Fruit fly (Drosophila melanogaster) whole organism, embryonic: ENCODE measurements around the gene CG32845.

Experiments used
- C15 ChIP-seq: fragments of 200-800 bp; sonication (Bioruptor generic); IDR thresholded peaks from 3 replicates; pipeline ENCODE4 v1.3.6; 2022; ENCODE audit warnings: missing biosample characterization, missing genetic modification characterization
- CG10321 ChIP-seq: fragments of 200-800 bp; sonication (Bioruptor generic); IDR thresholded peaks from 2 replicates; pipeline ENCODE4 v1.3.6; 2022; ENCODE audit warnings: missing biosample characterization, missing genetic modification characterization
- CG11398 ChIP-seq: fragments of 200-800 bp; sonication (Bioruptor generic); optimal IDR thresholded peaks from 2 replicates; lab custom pipeline; 2016; ENCODE audit warnings: missing biosample characterization, missing genetic modification characterization
- CG11723 ChIP-seq: fragments of 200-800 bp; sonication (Bioruptor generic); optimal IDR thresholded peaks from 2 replicates; lab custom pipeline; 2017; ENCODE audit warnings: missing biosample characterization, mild to moderate bottlenecking, missing genetic modification characterization
- CG12744 ChIP-seq: fragments of 200-800 bp; sonication (Bioruptor generic); optimal IDR thresholded peaks from 2 replicates; lab custom pipeline; 2016; ENCODE audit warnings: missing biosample characterization, missing genetic modification characterization
- CG13424 ChIP-seq: fragments of 200-800 bp; sonication (Bioruptor generic); optimal IDR thresholded peaks from 2 replicates; lab custom pipeline; 2019; ENCODE audit warnings: missing biosample characterization, mild to moderate bottlenecking, missing genetic modification characterization, moderate library complexity
- CG13624 ChIP-seq: fragments of 200-800 bp; sonication (Bioruptor generic); optimal IDR thresholded peaks from 2 replicates; lab custom pipeline; 2016; ENCODE audit warnings: missing biosample characterization, missing genetic modification characterization
- CG14050 ChIP-seq: fragments of 200-800 bp; sonication (Bioruptor generic); IDR thresholded peaks from 3 replicates; pipeline ENCODE4 v1.3.6; 2022; ENCODE audit warnings: missing biosample characterization, missing genetic modification characterization
- CG1647 ChIP-seq: fragments of 200-800 bp; sonication (Bioruptor generic); optimal IDR thresholded peaks from 3 replicates; lab custom pipeline; 2016; ENCODE audit warnings: missing biosample characterization, missing genetic modification characterization
- CG1832 ChIP-seq: fragments of 200-800 bp; sonication (Bioruptor generic); optimal IDR thresholded peaks from 2 replicates; lab custom pipeline; 2017; ENCODE audit warnings: missing biosample characterization, mild to moderate bottlenecking, missing genetic modification characterization, inconsistent platforms
- CG2120 ChIP-seq: fragments of 200-800 bp; sonication (Bioruptor generic); optimal IDR thresholded peaks from 3 replicates; lab custom pipeline; 2016; ENCODE audit warnings: missing biosample characterization, missing genetic modification characterization
- CG30403 ChIP-seq: fragments of 200-800 bp; sonication (Bioruptor generic); optimal IDR thresholded peaks from 3 replicates; lab custom pipeline; 2016; ENCODE audit warnings: missing biosample characterization, missing genetic modification characterization
- CG31441 ChIP-seq: fragments of 200-800 bp; sonication (Bioruptor generic); IDR thresholded peaks from 2 replicates; pipeline ENCODE4 v1.3.6; 2022; ENCODE audit warnings: missing biosample characterization, missing genetic modification characterization
- CG32532 ChIP-seq: fragments of 200-800 bp; sonication (Bioruptor generic); IDR thresholded peaks from 2 replicates; pipeline ENCODE4 v1.3.6; 2022; ENCODE audit warnings: missing biosample characterization, missing genetic modification characterization
- CG42726 ChIP-seq: fragments of 200-800 bp; sonication (Bioruptor generic); IDR thresholded peaks from 2 replicates; pipeline ENCODE4 v1.3.6; 2022; ENCODE audit warnings: missing biosample characterization, missing genetic modification characterization; ENCODE audit not compliant: partially characterized antibody
- CG6272 ChIP-seq: fragments of 200-800 bp; sonication (Bioruptor generic); IDR thresholded peaks from 2 replicates; pipeline ENCODE4 v1.3.6; 2022; ENCODE audit warnings: missing biosample characterization, missing genetic modification characterization
- CG7357 ChIP-seq: fragments of 200-800 bp; sonication (Bioruptor generic); IDR thresholded peaks from 3 replicates; pipeline ENCODE4 v1.3.6; 2022; ENCODE audit warnings: missing biosample characterization, missing genetic modification characterization
- CG8359 ChIP-seq: fragments of 200-800 bp; sonication (Bioruptor generic); optimal IDR thresholded peaks from 2 replicates; lab custom pipeline; 2017; ENCODE audit warnings: missing biosample characterization, mild to moderate bottlenecking, missing genetic modification characterization, borderline replicate concordance
- CG9817 ChIP-seq: fragments of 200-800 bp; sonication (Bioruptor generic); optimal IDR thresholded peaks from 2 replicates; lab custom pipeline; 2018; ENCODE audit warnings: missing biosample characterization, mild to moderate bottlenecking, missing genetic modification characterization, moderate library complexity
- CTCF ChIP-seq: fragments of 200-800 bp; sonication (Bioruptor generic); optimal IDR thresholded peaks from 2 replicates; lab custom pipeline; 2017; ENCODE audit warnings: missing biosample characterization, mild to moderate bottlenecking, missing genetic modification characterization, moderate library complexity
- D19A ChIP-seq: fragments of 200-800 bp; optimal IDR thresholded peaks from 3 replicates; lab custom pipeline; 2019; ENCODE audit warnings: missing biosample characterization, mild to moderate bottlenecking, missing genetic modification characterization, moderate library complexity
- Hey ChIP-seq: fragments of 200-800 bp; sonication (Bioruptor generic); optimal IDR thresholded peaks from 3 replicates; lab custom pipeline; 2018; ENCODE audit warnings: missing biosample characterization, mild to moderate bottlenecking, missing genetic modification characterization
- Mad ChIP-seq: fragments of 200-800 bp; sonication (Bioruptor generic); optimal IDR thresholded peaks from 2 replicates; lab custom pipeline; 2016; ENCODE audit warnings: missing biosample characterization, missing genetic modification characterization
- Mes4 ChIP-seq: fragments of 200-800 bp; sonication (Bioruptor generic); optimal IDR thresholded peaks from 2 replicates; lab custom pipeline; 2016; ENCODE audit warnings: missing biosample characterization, missing genetic modification characterization
- Myb ChIP-seq: fragments of 200-800 bp; sonication (Bioruptor generic); optimal IDR thresholded peaks from 2 replicates; lab custom pipeline; 2016; ENCODE audit warnings: missing biosample characterization, missing genetic modification characterization
- NC2β ChIP-seq: fragments of 200-800 bp; sonication (Bioruptor generic); optimal IDR thresholded peaks from 2 replicates; lab custom pipeline; 2016; ENCODE audit warnings: missing biosample characterization, missing genetic modification characterization
- NK7.1 ChIP-seq: fragments of 200-800 bp; sonication (Bioruptor generic); optimal IDR thresholded peaks from 3 replicates; lab custom pipeline; 2016; ENCODE audit warnings: missing biosample characterization, missing genetic modification characterization
- Sin3A ChIP-seq: fragments of >200 bp; optimal IDR thresholded peaks from 2 replicates; lab custom pipeline; 2018
- Sry-β ChIP-seq: fragments of 200-800 bp; sonication (Bioruptor generic); optimal IDR thresholded peaks from 2 replicates; lab custom pipeline; 2018; ENCODE audit warnings: missing biosample characterization, mild to moderate bottlenecking, missing genetic modification characterization, moderate library complexity
- abd-A ChIP-seq: fragments of 200-800 bp; sonication (Bioruptor generic); optimal IDR thresholded peaks from 3 replicates; lab custom pipeline; 2019; ENCODE audit warnings: missing biosample characterization, mild to moderate bottlenecking, missing genetic modification characterization, moderate library complexity
- ac ChIP-seq: fragments of 200-800 bp; sonication (Bioruptor generic); optimal IDR thresholded peaks from 3 replicates; lab custom pipeline; 2017; ENCODE audit warnings: missing biosample characterization, mild to moderate bottlenecking, missing genetic modification characterization
- ase ChIP-seq: fragments of 200-800 bp; sonication (Bioruptor generic); IDR thresholded peaks from 3 replicates; pipeline ENCODE4 v1.3.6; 2022; ENCODE audit warnings: missing biosample characterization, missing genetic modification characterization
- bbx ChIP-seq: fragments of 200-800 bp; sonication (Bioruptor generic); IDR thresholded peaks from 2 replicates; pipeline ENCODE4 v1.3.6; 2022; ENCODE audit warnings: missing biosample characterization, missing genetic modification characterization; ENCODE audit not compliant: partially characterized antibody
- bowl ChIP-seq: fragments of 200-800 bp; sonication (Bioruptor generic); IDR thresholded peaks from 2 replicates; pipeline ENCODE4 v1.3.6; 2022; ENCODE audit warnings: missing biosample characterization, missing genetic modification characterization
- btn ChIP-seq: fragments of 200-800 bp; sonication (Bioruptor generic); optimal IDR thresholded peaks from 2 replicates; lab custom pipeline; 2016; ENCODE audit warnings: missing biosample characterization, missing genetic modification characterization
- chn ChIP-seq: fragments of 200-800 bp; sonication (Bioruptor generic); optimal IDR thresholded peaks from 2 replicates; lab custom pipeline; 2016; ENCODE audit warnings: missing biosample characterization, missing genetic modification characterization
- corto ChIP-seq: fragments of 200-800 bp; sonication (Bioruptor generic); optimal IDR thresholded peaks from 2 replicates; lab custom pipeline; 2016; ENCODE audit warnings: missing biosample characterization, mild to moderate bottlenecking, missing genetic modification characterization, moderate library complexity
- croc ChIP-seq: fragments of 200-800 bp; sonication (Bioruptor generic); conservative IDR thresholded peaks from 3 replicates; pipeline ENCODE4 v1.3.6; 2022; ENCODE audit warnings: missing biosample characterization, missing genetic modification characterization
- ham ChIP-seq: fragments of 200-800 bp; sonication (Bioruptor generic); IDR thresholded peaks from 2 replicates; pipeline ENCODE4 v1.3.6; 2022; ENCODE audit warnings: missing biosample characterization, missing genetic modification characterization
- her ChIP-seq: fragments of 200-800 bp; sonication (Bioruptor generic); optimal IDR thresholded peaks from 2 replicates; lab custom pipeline; 2016; ENCODE audit warnings: missing biosample characterization, missing genetic modification characterization
- ken ChIP-seq: fragments of 200-800 bp; sonication (Bioruptor generic); IDR thresholded peaks from 3 replicates; pipeline ENCODE4 v1.3.6; 2022; ENCODE audit warnings: missing biosample characterization, missing genetic modification characterization
- lov ChIP-seq, 2 experiments: fragments of 200-800 bp in 1 of 2; fragments of >200 bp in 1 of 2; sonication (Bioruptor generic) in 1 of 2; IDR thresholded peaks in 1 of 2; optimal IDR thresholded peaks in 1 of 2; 2 replicates in 1 of 2; 3 replicates in 1 of 2; pipeline versions ENCODE4 v1.3.6 to Lab custom; 2017 to 2022; ENCODE audit warnings: missing biosample characterization in 1 of 2, missing genetic modification characterization in 1 of 2
- maf-S ChIP-seq: fragments of 200-800 bp; sonication (Bioruptor generic); optimal IDR thresholded peaks from 2 replicates; lab custom pipeline; 2016; ENCODE audit warnings: missing biosample characterization, missing genetic modification characterization
- mirr ChIP-seq: fragments of 200-800 bp; sonication (Bioruptor generic); optimal IDR thresholded peaks from 3 replicates; lab custom pipeline; 2018; ENCODE audit warnings: missing biosample characterization, mild to moderate bottlenecking, missing genetic modification characterization
- odd ChIP-seq: fragments of 200-800 bp; sonication (Bioruptor generic); optimal IDR thresholded peaks from 2 replicates; lab custom pipeline; 2017; ENCODE audit warnings: missing biosample characterization, mild to moderate bottlenecking, missing genetic modification characterization
- peb ChIP-seq: fragments of 200-800 bp; sonication (Bioruptor generic); IDR thresholded peaks from 2 replicates; pipeline ENCODE4 v1.3.6; 2022; ENCODE audit warnings: missing biosample characterization, missing genetic modification characterization
- run ChIP-seq: fragments of 200-800 bp; sonication (Bioruptor generic); optimal IDR thresholded peaks from 3 replicates; lab custom pipeline; 2018; ENCODE audit warnings: missing biosample characterization, mild to moderate bottlenecking, missing genetic modification characterization
- so ChIP-seq: fragments of 200-800 bp; sonication (Bioruptor generic); IDR thresholded peaks from 3 replicates; pipeline ENCODE4 v1.3.6; 2022; ENCODE audit warnings: missing biosample characterization, missing genetic modification characterization
- tll ChIP-seq, 2 experiments: fragments of 200-800 bp in 1 of 2; fragments of >200 bp in 1 of 2; sonication (Bioruptor generic) in 1 of 2; optimal IDR thresholded peaks; 2 replicates each; lab custom pipeline; 2017 to 2019; ENCODE audit warnings: missing biosample characterization in 2 of 2, missing genetic modification characterization in 2 of 2, mild to moderate bottlenecking in 1 of 2, moderate library complexity in 1 of 2
- tx ChIP-seq: fragments of 200-800 bp; sonication (Bioruptor generic); optimal IDR thresholded peaks from 2 replicates; lab custom pipeline; 2016; ENCODE audit warnings: missing biosample characterization, missing genetic modification characterization
- wor ChIP-seq: fragments of 200-800 bp; sonication (Bioruptor generic); IDR thresholded peaks from 2 replicates; pipeline ENCODE4 v1.3.6; 2022; ENCODE audit warnings: missing biosample characterization, missing genetic modification characterization
- zfh2 ChIP-seq: fragments of 200-800 bp; sonication (Bioruptor generic); optimal IDR thresholded peaks from 2 replicates; lab custom pipeline; 2016; ENCODE audit warnings: missing biosample characterization, missing genetic modification characterization

Gene CG32845

dm6 chr3L:246644-247199 is 26.5 kb downstream of the CG32845 start (continued):
- TF ChIP-seq tll (GFP tag; optimal IDR thresholded peaks at IDR 0.05; lab: Kevin White, UChicago), result no peak
- no peak for TF ChIP-seq CG11723 (GFP tag; lab: Kevin White, UChicago)
- no peak for TF ChIP-seq CG1647 (GFP tag; lab: Kevin White, UChicago)
- peak; percentile 96 for TF ChIP-seq CTCF (GFP tag; lab: Kevin White, UChicago)
- TF ChIP-seq corto (GFP tag; lab: Kevin White, UChicago), result no peak
- TF ChIP-seq C15, result no peak
- no peak for TF ChIP-seq lov (optimal IDR thresholded peaks at IDR 0.05; lab: Kevin White, UChicago)
- peak; percentile 76; the same call in 2 of the 3 replicates for TF ChIP-seq lov (GFP tag; IDR thresholded peaks at IDR 0.05; lab: Robert Waterston, UW)
- peak; percentile 43 for TF ChIP-seq zfh2
- TF ChIP-seq tx (GFP tag; lab: Kevin White, UChicago), result no peak
- no peak for TF ChIP-seq mirr (GFP tag; lab: Kevin White, UChicago)
- peak; percentile 98 for TF ChIP-seq Myb
- peak; percentile 81 for TF ChIP-seq CG42726 (GFP tag; lab: Robert Waterston, UW)
- peak; percentile 53 for TF ChIP-seq CG2120
- no peak for TF ChIP-seq CG6272
- peak; percentile 77 for TF ChIP-seq CG13624 (GFP tag; lab: Kevin White, UChicago)
- no peak for TF ChIP-seq ham
- no peak for TF ChIP-seq Sry-β (GFP tag; lab: Kevin White, UChicago)
- no peak for TF ChIP-seq CG8359
- TF ChIP-seq maf-S (GFP tag; lab: Kevin White, UChicago), result no peak
- no peak for TF ChIP-seq so (GFP tag; lab: Robert Waterston, UW)
- TF ChIP-seq bowl (GFP tag; lab: Robert Waterston, UW), result no peak
- TF ChIP-seq CG30403, result peak; percentile 46
- TF ChIP-seq CG12744 (GFP tag; lab: Kevin White, UChicago), result peak; percentile 21
- peak; percentile 9 for TF ChIP-seq Sin3A (lab: Kevin White, UChicago)
- peak; percentile 2 for TF ChIP-seq CG13424 (tag; lab: Kevin White, UChicago)
- no peak for TF ChIP-seq CG31441 (GFP tag; lab: Robert Waterston, UW)
- peak; percentile 73 for TF ChIP-seq bbx (GFP tag; lab: Robert Waterston, UW)
- no peak for TF ChIP-seq CG11398 (GFP tag; lab: Kevin White, UChicago)
- TF ChIP-seq D19A, result no peak
- TF ChIP-seq Mad (GFP tag; lab: Kevin White, UChicago), result peak; percentile 9
- peak; percentile 18 for TF ChIP-seq chn (GFP tag; lab: Kevin White, UChicago)
- no peak for TF ChIP-seq CG1832 (GFP tag; lab: Kevin White, UChicago)
- TF ChIP-seq ac (GFP tag; lab: Kevin White, UChicago), result no peak
- TF ChIP-seq abd-A (tag; lab: Kevin White, UChicago), result no peak
- TF ChIP-seq CG9817, result no peak
- peak; percentile 37 for TF ChIP-seq CG32532 (GFP tag; lab: Robert Waterston, UW)
- TF ChIP-seq CG14050 (GFP tag; lab: Robert Waterston, UW), result no peak; the same call in 2 of the 3 replicates
- peak; percentile 47; the same call in 1 of the 3 replicates for TF ChIP-seq ken
- TF ChIP-seq wor, result no peak
- TF ChIP-seq CG10321, result no peak
- peak; percentile 43 for TF ChIP-seq NK7.1
- TF ChIP-seq croc (GFP tag; lab: Robert Waterston, UW), result no peak
- no peak for TF ChIP-seq run (tag; lab: Kevin White, UChicago)
- no peak for TF ChIP-seq Hey
- no peak for TF ChIP-seq peb (GFP tag; lab: Robert Waterston, UW)
- TF ChIP-seq NC2β, result peak; percentile 68
- TF ChIP-seq her, result peak; percentile 26
- TF ChIP-seq btn (GFP tag; lab: Kevin White, UChicago), result no peak
- no peak for TF ChIP-seq CG7357 (GFP tag; lab: Robert Waterston, UW)
- TF ChIP-seq Mes4, result peak; percentile 49
- no peak for TF ChIP-seq odd (GFP tag; lab: Kevin White, UChicago)
- TF ChIP-seq ase (GFP tag; lab: Robert Waterston, UW), result peak; percentile 61; the same call in 1 of the 3 replicates
